Fruit fly (Drosophila melanogaster) whole organism, embryonic: ENCODE results near the gene Inx7.
A peak's percentile ranks its signal among the peaks of the same experiment; 100 is the strongest.

Source experiments
- Bteb2 ChIP-seq: fragments of 200-800 bp; sonication (Bioruptor generic); optimal IDR thresholded peaks from 2 replicates; lab custom pipeline; 2016; ENCODE audit warnings: missing biosample characterization, missing genetic modification characterization
- CG10209 ChIP-seq: fragments of 200-800 bp; sonication (Bioruptor generic); optimal IDR thresholded peaks from 3 replicates; lab custom pipeline; 2017; ENCODE audit warnings: missing biosample characterization, mild to moderate bottlenecking, missing genetic modification characterization, missing genetic modification reagents
- CG11456 ChIP-seq: fragments of 200-800 bp; sonication (Bioruptor generic); IDR thresholded peaks from 3 replicates; pipeline ENCODE4 v1.3.6; 2022; ENCODE audit warnings: missing biosample characterization, missing genetic modification characterization
- CG11504 ChIP-seq: fragments of 200-800 bp; sonication (Bioruptor generic); optimal IDR thresholded peaks from 3 replicates; lab custom pipeline; 2019; ENCODE audit warnings: missing biosample characterization, mild to moderate bottlenecking, missing genetic modification characterization, moderate library complexity
- CG15073 ChIP-seq: fragments of 200-800 bp; sonication (Bioruptor generic); optimal IDR thresholded peaks from 2 replicates; lab custom pipeline; 2016; ENCODE audit warnings: missing biosample characterization, missing genetic modification characterization
- CG15269 ChIP-seq: fragments of 200-800 bp; sonication (Bioruptor generic); optimal IDR thresholded peaks from 2 replicates; lab custom pipeline; 2018; ENCODE audit warnings: missing biosample characterization, mild to moderate bottlenecking, missing genetic modification characterization, moderate library complexity
- CG1603 ChIP-seq: fragments of 200-800 bp; sonication (Bioruptor generic); optimal IDR thresholded peaks from 2 replicates; lab custom pipeline; 2019; ENCODE audit warnings: missing biosample characterization, mild to moderate bottlenecking, missing genetic modification characterization, moderate library complexity
- CG1647 ChIP-seq: fragments of 200-800 bp; sonication (Bioruptor generic); optimal IDR thresholded peaks from 3 replicates; lab custom pipeline; 2016; ENCODE audit warnings: missing biosample characterization, missing genetic modification characterization
- CG16863 ChIP-seq: fragments of 200-800 bp; sonication (Bioruptor generic); optimal IDR thresholded peaks from 3 replicates; lab custom pipeline; 2016; ENCODE audit warnings: missing biosample characterization, missing genetic modification characterization
- CG17829 ChIP-seq: fragments of 200-800 bp; optimal IDR thresholded peaks from 2 replicates; lab custom pipeline; 2019; ENCODE audit warnings: missing biosample characterization, mild to moderate bottlenecking, missing genetic modification characterization, moderate library complexity
- CG2199 ChIP-seq: fragments of 200-800 bp; sonication (Bioruptor generic); IDR thresholded peaks from 3 replicates; pipeline ENCODE4 v1.3.6; 2022; ENCODE audit warnings: missing biosample characterization, missing genetic modification characterization
- CG2202 ChIP-seq: fragments of 200-800 bp; sonication (Bioruptor generic); optimal IDR thresholded peaks from 2 replicates; lab custom pipeline; 2018; ENCODE audit warnings: missing biosample characterization, mild to moderate bottlenecking, missing genetic modification characterization
- CG2678 ChIP-seq: fragments of 200-800 bp; sonication (Bioruptor generic); optimal IDR thresholded peaks from 3 replicates; lab custom pipeline; 2019; ENCODE audit warnings: missing biosample characterization, mild to moderate bottlenecking, missing genetic modification characterization, moderate library complexity
- CG31441 ChIP-seq: fragments of 200-800 bp; sonication (Bioruptor generic); IDR thresholded peaks from 2 replicates; pipeline ENCODE4 v1.3.6; 2022; ENCODE audit warnings: missing biosample characterization, missing genetic modification characterization
- CG33557 ChIP-seq: fragments of 200-800 bp; sonication (Bioruptor generic); optimal IDR thresholded peaks from 2 replicates; lab custom pipeline; 2019; ENCODE audit warnings: missing biosample characterization, mild to moderate bottlenecking, missing genetic modification characterization, moderate library complexity
- CG4360 ChIP-seq: fragments of 200-800 bp; sonication (Bioruptor generic); IDR thresholded peaks from 2 replicates; pipeline ENCODE4 v1.3.6; 2022; ENCODE audit warnings: missing biosample characterization, missing genetic modification characterization
- CG43689 ChIP-seq: fragments of 200-800 bp; sonication (Bioruptor generic); IDR thresholded peaks from 2 replicates; pipeline ENCODE4 v1.3.6; 2022; ENCODE audit warnings: missing biosample characterization, missing genetic modification characterization
- CG4424 ChIP-seq: fragments of 200-800 bp; sonication (Bioruptor generic); optimal IDR thresholded peaks from 3 replicates; lab custom pipeline; 2016; ENCODE audit warnings: missing biosample characterization, missing genetic modification characterization
- CG7556 ChIP-seq: fragments of 200-800 bp; sonication (Bioruptor generic); optimal IDR thresholded peaks from 2 replicates; lab custom pipeline; 2017; ENCODE audit warnings: missing biosample characterization, mild to moderate bottlenecking, missing genetic modification characterization
- CHES-1-like ChIP-seq: fragments of 200-800 bp; sonication (Bioruptor generic); optimal IDR thresholded peaks from 2 replicates; lab custom pipeline; 2016; ENCODE audit warnings: missing biosample characterization, missing genetic modification characterization
- CTCF ChIP-seq: fragments of 200-800 bp; sonication (Bioruptor generic); optimal IDR thresholded peaks from 2 replicates; lab custom pipeline; 2017; ENCODE audit warnings: missing biosample characterization, mild to moderate bottlenecking, missing genetic modification characterization, moderate library complexity
- Deaf1 ChIP-seq: fragments of 200-800 bp; optimal IDR thresholded peaks from 3 replicates; lab custom pipeline; 2019; ENCODE audit warnings: missing biosample characterization, mild to moderate bottlenecking, missing genetic modification characterization, moderate library complexity
- Fer3 ChIP-seq: fragments of 200-800 bp; sonication (Bioruptor generic); optimal IDR thresholded peaks from 2 replicates; lab custom pipeline; 2018; ENCODE audit warnings: missing biosample characterization, mild to moderate bottlenecking, missing genetic modification characterization, moderate library complexity
- HmgZ ChIP-seq: fragments of 200-800 bp; sonication (Bioruptor generic); optimal IDR thresholded peaks from 2 replicates; lab custom pipeline; 2018; ENCODE audit warnings: missing biosample characterization, mild to moderate bottlenecking, missing genetic modification characterization
- Lhr ChIP-seq: fragments of 200-800 bp; sonication (Bioruptor generic); optimal IDR thresholded peaks from 3 replicates; lab custom pipeline; 2017; ENCODE audit warnings: mild to moderate bottlenecking, missing biosample characterization, missing genetic modification reagents, missing genetic modification characterization
- NFAT ChIP-seq: fragments of 200-800 bp; sonication (Bioruptor generic); IDR thresholded peaks from 2 replicates; pipeline ENCODE4 v1.3.6; 2022; ENCODE audit warnings: missing biosample characterization, missing genetic modification characterization
- Oli ChIP-seq: fragments of 200-800 bp; sonication (Bioruptor generic); optimal IDR thresholded peaks from 2 replicates; lab custom pipeline; 2018; ENCODE audit warnings: missing biosample characterization, mild to moderate bottlenecking, missing genetic modification characterization, moderate library complexity
- Sox102F ChIP-seq: fragments of 200-800 bp; sonication (Bioruptor generic); optimal IDR thresholded peaks from 2 replicates; lab custom pipeline; 2018; ENCODE audit warnings: missing biosample characterization, mild to moderate bottlenecking, missing genetic modification characterization, moderate library complexity
- amos ChIP-seq: fragments of 200-800 bp; sonication (Bioruptor generic); IDR thresholded peaks from 2 replicates; pipeline ENCODE4 v1.3.6; 2022; ENCODE audit warnings: missing biosample characterization, missing genetic modification characterization; ENCODE audit not compliant: partially characterized antibody
- bcd ChIP-seq: fragments of 200-800 bp; sonication (Bioruptor generic); optimal IDR thresholded peaks from 2 replicates; lab custom pipeline; 2017; ENCODE audit warnings: missing biosample characterization, mild to moderate bottlenecking, missing genetic modification characterization
- cato ChIP-seq: fragments of 200-800 bp; sonication (Bioruptor generic); optimal IDR thresholded peaks from 2 replicates; lab custom pipeline; 2016; ENCODE audit warnings: missing biosample characterization, missing genetic modification characterization, borderline replicate concordance
- chm ChIP-seq: fragments of 200-800 bp; sonication (Bioruptor generic); IDR thresholded peaks from 2 replicates; pipeline ENCODE4 v1.3.6; 2022; ENCODE audit warnings: missing biosample characterization, missing genetic modification characterization
- croc ChIP-seq: fragments of 200-800 bp; sonication (Bioruptor generic); conservative IDR thresholded peaks from 3 replicates; pipeline ENCODE4 v1.3.6; 2022; ENCODE audit warnings: missing biosample characterization, missing genetic modification characterization
- dmrt99B ChIP-seq: fragments of 200-800 bp; sonication (Bioruptor generic); optimal IDR thresholded peaks from 2 replicates; lab custom pipeline; 2018; ENCODE audit warnings: missing biosample characterization, mild to moderate bottlenecking, missing genetic modification characterization, moderate library complexity
- ewg ChIP-seq: fragments of 200-800 bp; sonication (Bioruptor generic); optimal IDR thresholded peaks from 3 replicates; lab custom pipeline; 2017; ENCODE audit warnings: mild to moderate bottlenecking, missing biosample characterization, missing genetic modification reagents, missing genetic modification characterization
- h ChIP-seq: fragments of >200 bp; optimal IDR thresholded peaks from 2 replicates; lab custom pipeline; 2017
- lab ChIP-seq: fragments of 200-800 bp; sonication (Bioruptor generic); optimal IDR thresholded peaks from 3 replicates; lab custom pipeline; 2017; ENCODE audit warnings: missing biosample characterization, missing genetic modification characterization, mild to moderate bottlenecking, moderate library complexity, missing genetic modification reagents
- nau ChIP-seq: fragments of 200-800 bp; sonication (Bioruptor generic); optimal IDR thresholded peaks from 3 replicates; lab custom pipeline; 2017; ENCODE audit warnings: missing biosample characterization, mild to moderate bottlenecking, missing genetic modification characterization, missing genetic modification reagents
- onecut ChIP-seq: fragments of 200-800 bp; sonication (Bioruptor generic); IDR thresholded peaks from 2 replicates; pipeline ENCODE4 v1.3.6; 2022; ENCODE audit warnings: missing biosample characterization, missing genetic modification characterization
- pho ChIP-seq: fragments of 200-800 bp; sonication (Bioruptor generic); optimal IDR thresholded peaks from 2 replicates; lab custom pipeline; 2016; ENCODE audit warnings: missing biosample characterization, missing genetic modification characterization
- repo ChIP-seq: fragments of 200-800 bp; sonication (Bioruptor generic); optimal IDR thresholded peaks from 2 replicates; lab custom pipeline; 2016; ENCODE audit warnings: missing biosample characterization, missing genetic modification characterization
- rib ChIP-seq: fragments of 200-800 bp; sonication (Bioruptor generic); IDR thresholded peaks from 2 replicates; pipeline ENCODE4 v1.3.6; 2022; ENCODE audit warnings: missing biosample characterization, missing genetic modification characterization
- tio ChIP-seq: fragments of 200-800 bp; sonication (Bioruptor generic); optimal IDR thresholded peaks from 2 replicates; lab custom pipeline; 2017; ENCODE audit warnings: missing biosample characterization, missing genetic modification characterization, inconsistent platforms
- tna ChIP-seq: fragments of 200-800 bp; sonication (Bioruptor generic); IDR thresholded peaks from 2 replicates; pipeline ENCODE4 v1.3.6; 2022; ENCODE audit warnings: missing biosample characterization, missing genetic modification characterization; ENCODE audit not compliant: partially characterized antibody
- toy ChIP-seq: fragments of 200-800 bp; sonication (Bioruptor generic); IDR thresholded peaks from 2 replicates; pipeline ENCODE4 v1.3.6; 2022; ENCODE audit warnings: missing biosample characterization, missing genetic modification characterization
- ttk ChIP-seq: fragments of 200-800 bp; sonication (Bioruptor generic); IDR thresholded peaks from 2 replicates; pipeline ENCODE4 v2.1.2; 2022; ENCODE audit warnings: missing biosample characterization, missing genetic modification characterization
- unpg ChIP-seq: fragments of 200-800 bp; sonication (Bioruptor generic); optimal IDR thresholded peaks from 3 replicates; lab custom pipeline; 2018; ENCODE audit warnings: missing biosample characterization, mild to moderate bottlenecking, missing genetic modification characterization, moderate library complexity
- vvl ChIP-seq: fragments of 200-800 bp; sonication (Bioruptor generic); IDR thresholded peaks from 2 replicates; pipeline ENCODE4 v1.3.6; 2022; ENCODE audit warnings: missing biosample characterization, missing genetic modification characterization
- wek ChIP-seq: fragments of 200-800 bp; sonication (Bioruptor generic); optimal IDR thresholded peaks from 3 replicates; lab custom pipeline; 2018; ENCODE audit warnings: missing biosample characterization, mild to moderate bottlenecking, missing genetic modification characterization, moderate library complexity
- wor ChIP-seq: fragments of 200-800 bp; sonication (Bioruptor generic); IDR thresholded peaks from 2 replicates; pipeline ENCODE4 v1.3.6; 2022; ENCODE audit warnings: missing biosample characterization, missing genetic modification characterization
- yki ChIP-seq: fragments of >200 bp; optimal IDR thresholded peaks from 3 replicates; lab custom pipeline; 2018

Inx7 gene

DNA sequence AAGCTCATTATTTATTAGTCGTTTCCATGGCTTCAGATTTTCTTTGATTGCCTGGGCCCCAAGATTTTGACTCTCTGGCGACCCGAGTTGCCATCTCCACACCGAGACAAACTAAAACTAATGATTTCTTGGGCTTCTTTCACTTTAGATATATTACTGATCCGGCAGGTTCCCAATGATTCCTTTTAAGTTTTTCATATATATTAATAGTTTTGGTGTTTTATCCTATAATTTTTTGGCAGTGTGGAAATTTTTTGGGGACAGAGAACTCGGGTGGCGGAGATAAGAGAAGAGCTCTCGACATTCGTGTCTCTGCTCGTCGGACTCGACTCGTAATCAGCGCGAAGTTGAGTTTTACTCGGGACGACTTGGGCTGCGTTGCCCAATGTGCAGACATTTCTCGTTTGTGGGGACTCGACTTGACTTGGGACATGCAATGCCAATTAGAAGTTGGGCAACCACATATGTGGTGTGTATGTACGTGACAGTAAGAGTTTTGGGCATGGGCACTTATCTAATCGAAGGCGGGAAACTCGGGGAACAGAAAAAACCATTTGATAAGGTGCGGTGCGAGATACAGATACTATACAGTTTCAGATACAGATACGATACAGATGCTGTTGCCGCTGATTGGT, 7.8 kb upstream of the Inx7 start (continued):
- TF ChIP-seq Sox102F (GFP tag; lab: Kevin White, UChicago), result peak; percentile 53
- peak; percentile 4 for TF ChIP-seq bcd (GFP tag; lab: Kevin White, UChicago)
- peak; percentile 94 for TF ChIP-seq Deaf1 (tag; lab: Kevin White, UChicago)
- no peak for TF ChIP-seq wek (GFP tag; lab: Kevin White, UChicago)
- TF ChIP-seq CTCF (GFP tag; lab: Kevin White, UChicago), result no peak
- no peak for TF ChIP-seq CG43689 (GFP tag; lab: Robert Waterston, UW)
- peak; percentile 46 for TF ChIP-seq CG2678 (tag; lab: Kevin White, UChicago)
- TF ChIP-seq Lhr (GFP tag; lab: Kevin White, UChicago), result no peak
- peak; percentile 5 for TF ChIP-seq CHES-1-like (GFP tag; lab: Kevin White, UChicago)
- TF ChIP-seq CG15269, result peak; percentile 60
- TF ChIP-seq ewg (GFP tag; lab: Kevin White, UChicago), result no peak
- TF ChIP-seq CG4360 (GFP tag; lab: Robert Waterston, UW), result no peak
- TF ChIP-seq yki (lab: Kevin White, UChicago), result no peak
- TF ChIP-seq CG33557 (GFP tag; lab: Kevin White, UChicago), result no peak
- no peak for TF ChIP-seq Bteb2 (GFP tag; lab: Kevin White, UChicago)
- TF ChIP-seq CG10209 (GFP tag; lab: Kevin White, UChicago), result peak; percentile 43
- no peak for TF ChIP-seq HmgZ (tag; lab: Kevin White, UChicago)
- no peak for TF ChIP-seq amos (GFP tag; lab: Robert Waterston, UW)
- no peak for TF ChIP-seq h
- TF ChIP-seq cato (GFP tag; lab: Kevin White, UChicago), result no peak
- TF ChIP-seq croc (GFP tag; lab: Robert Waterston, UW), result no peak
- TF ChIP-seq CG15073, result no peak
- TF ChIP-seq NFAT (GFP tag; lab: Robert Waterston, UW), result peak; percentile 36; the same call in 1 of the 2 replicates
- TF ChIP-seq CG31441 (GFP tag; lab: Robert Waterston, UW), result peak; percentile 75
- no peak for TF ChIP-seq wor (GFP tag; lab: Robert Waterston, UW)
- TF ChIP-seq chm (GFP tag; lab: Robert Waterston, UW), result peak; percentile 38
- no peak for TF ChIP-seq toy
- no peak for TF ChIP-seq tio (GFP tag; lab: Kevin White, UChicago)
- TF ChIP-seq vvl (GFP tag; lab: Robert Waterston, UW), result peak; percentile 74
- no peak for TF ChIP-seq onecut (GFP tag; lab: Robert Waterston, UW)
- TF ChIP-seq lab (GFP tag; lab: Kevin White, UChicago), result peak; percentile 80
- TF ChIP-seq CG17829 (tag; lab: Kevin White, UChicago), result peak; percentile 46
- TF ChIP-seq repo (GFP tag; lab: Kevin White, UChicago), result no peak
- no peak for TF ChIP-seq tna
- TF ChIP-seq CG2199 (GFP tag; lab: Robert Waterston, UW), result 0 out of 3 replicates have a peak, but pooled peaks have one; percentile 16
- TF ChIP-seq ttk, result no peak
- TF ChIP-seq Oli (tag; lab: Kevin White, UChicago), result peak; percentile 20
- TF ChIP-seq CG16863 (GFP tag; lab: Kevin White, UChicago), result peak; percentile 12
- TF ChIP-seq CG1647 (GFP tag; lab: Kevin White, UChicago), result no peak
- TF ChIP-seq pho (GFP tag; lab: Kevin White, UChicago), result peak; percentile 36
- TF ChIP-seq CG11504 (tag; lab: Kevin White, UChicago), result peak; percentile 3
- TF ChIP-seq CG2202, result no peak
- peak; percentile 48 for TF ChIP-seq CG4424 (GFP tag; lab: Kevin White, UChicago)
- peak; percentile 39 for TF ChIP-seq Fer3 (tag; lab: Kevin White, UChicago)
- peak; percentile 56 for TF ChIP-seq dmrt99B (tag; lab: Kevin White, UChicago)
- peak; percentile 65 for TF ChIP-seq unpg (GFP tag; lab: Kevin White, UChicago)
- peak; percentile 62 for TF ChIP-seq CG7556 (GFP tag; lab: Kevin White, UChicago)
- no peak for TF ChIP-seq CG1603 (tag; lab: Kevin White, UChicago)
- TF ChIP-seq nau (GFP tag; lab: Kevin White, UChicago), result no peak
- TF ChIP-seq rib (GFP tag; lab: Robert Waterston, UW), result peak; percentile 41; the same call in 1 of the 2 replicates
- peak; percentile 63; the same call in 2 of the 3 replicates for TF ChIP-seq CG11456 (GFP tag; lab: Robert Waterston, UW)
